Fruit fly (Drosophila melanogaster) whole organism, larva: ENCODE data around the gene CG42299.

Source experiments
- noc ChIP-seq: fragments of 200-800 bp; sonication (Bioruptor generic); optimal IDR thresholded peaks from 3 replicates; lab custom pipeline; 2019; ENCODE audit warnings: missing biosample characterization, mild to moderate bottlenecking, missing genetic modification characterization, moderate library complexity

The CG42299 gene

dm6 chrX:15555945-15556344 is 19.5 kb downstream of the CG42299 start, which contains the start of gene CG42300:
Gene CG42300 (minus strand): TSS chrX:15556045.
- TF ChIP-seq noc, result no peak

dm6 chrX:15554256-15554678 is 21.2 kb downstream of the CG42299 start, which contains the start of gene Ac13E:
Gene Ac13E (minus strand): TSS chrX:15554278.
- peak; percentile 79 for TF ChIP-seq noc

- TF ChIP-seq noc, result no peak
Observed at dm6 chrX:15552472-15552888, 23.0 kb downstream of the CG42299 start.

dm6 chrX:15549055-15549454 is 26.4 kb downstream of the CG42299 start:
- peak; percentile 65 for TF ChIP-seq noc

dm6 chrX:15545467-15546197 is 29.9 kb downstream of the CG42299 start:
- no peak for TF ChIP-seq noc

- no peak for TF ChIP-seq noc
Observed at dm6 chrX:15543479-15544044, 31.9 kb downstream of the CG42299 start.

dm6 chrX:15539856-15540488 is 35.5 kb downstream of the CG42299 start:
- no peak for TF ChIP-seq noc

dm6 chrX:15532062-15532461 is 43.4 kb downstream of the CG42299 start:
- no peak for TF ChIP-seq noc

dm6 chrX:15530369-15530768 is 45.1 kb downstream of the CG42299 start:
- peak; percentile 37 for TF ChIP-seq noc

dm6 chrX:15529958-15530357 is 45.5 kb downstream of the CG42299 start:
- no peak for TF ChIP-seq noc

dm6 chrX:15529197-15529596 is 46.3 kb downstream of the CG42299 start:
- peak; percentile 40 for TF ChIP-seq noc
